Worm (Caenorhabditis elegans) whole organism, L2 larva: ENCODE data around the gene slo-2.

ENCODE experiments used
- C34F6.9 ChIP-seq: fragments of 150-350 bp; optimal IDR thresholded peaks from 2 replicates; lab custom pipeline; 2014; ENCODE audit warnings: missing biosample characterization, missing genetic modification characterization
- F13H6.1 ChIP-seq: sonication (generic microtip); optimal IDR thresholded peaks from 2 replicates; lab custom pipeline; 2016; ENCODE audit warnings: missing genetic modification characterization, missing compliant biosample characterization
- Y55F3AM.14 ChIP-seq: fragments of 200-800 bp; sonication (Bioruptor generic); optimal IDR thresholded peaks from 2 replicates; lab custom pipeline; 2018; ENCODE audit warnings: mild to moderate bottlenecking, missing genetic modification characterization, missing compliant biosample characterization
- ZK546.5 ChIP-seq: sonication (generic microtip); optimal IDR thresholded peaks from 2 replicates; lab custom pipeline; 2017; ENCODE audit warnings: missing biosample characterization, missing genetic modification characterization
- alr-1 ChIP-seq: fragments of 150-350 bp; optimal IDR thresholded peaks from 2 replicates; lab custom pipeline; 2014; ENCODE audit warnings: missing biosample characterization, missing genetic modification characterization
- aly-2 ChIP-seq: fragments of 150-350 bp; optimal IDR thresholded peaks from 2 replicates; lab custom pipeline; 2014; ENCODE audit warnings: missing biosample characterization, missing genetic modification characterization
- ama-1 ChIP-seq: fragments of 150-350 bp; optimal IDR thresholded peaks from 2 replicates; lab custom pipeline; 2018; ENCODE audit warnings: inconsistent platforms
- ceh-16 ChIP-seq: fragments of 150-350 bp; optimal IDR thresholded peaks from 2 replicates; lab custom pipeline; 2014; ENCODE audit warnings: missing biosample characterization, missing genetic modification characterization
- ceh-82 ChIP-seq: fragments of 150-350 bp; optimal IDR thresholded peaks from 2 replicates; lab custom pipeline; 2014; ENCODE audit warnings: missing biosample characterization, missing genetic modification characterization
- crh-2 ChIP-seq: sonication (generic microtip); optimal IDR thresholded peaks from 2 replicates; lab custom pipeline; 2017; ENCODE audit warnings: missing biosample characterization, missing genetic modification characterization
- dmd-4 ChIP-seq: sonication (generic microtip); optimal IDR thresholded peaks from 2 replicates; lab custom pipeline; 2017; ENCODE audit warnings: missing biosample characterization, missing genetic modification characterization
- elt-1 ChIP-seq: fragments of 150-350 bp; optimal IDR thresholded peaks from 2 replicates; lab custom pipeline; 2014; ENCODE audit warnings: missing biosample characterization, missing genetic modification characterization
- elt-3 ChIP-seq: sonication (generic microtip); optimal IDR thresholded peaks from 2 replicates; lab custom pipeline; 2017; ENCODE audit warnings: missing biosample characterization, missing genetic modification characterization
- gmeb-1 ChIP-seq: fragments of 150-350 bp; optimal IDR thresholded peaks from 2 replicates; lab custom pipeline; 2014; ENCODE audit warnings: missing biosample characterization, missing genetic modification characterization
- lin-11 ChIP-seq: fragments of 150-350 bp; sonication (generic microtip); optimal IDR thresholded peaks from 2 replicates; lab custom pipeline; 2014; ENCODE audit warnings: missing biosample characterization, missing genetic modification characterization, inconsistent platforms, mixed read lengths
- lin-13 ChIP-seq: fragments of 150-350 bp; optimal IDR thresholded peaks from 2 replicates; lab custom pipeline; 2014; ENCODE audit warnings: missing biosample characterization, missing genetic modification reagents, missing genetic modification characterization
- lin-39 ChIP-seq: fragments of 150-350 bp; optimal IDR thresholded peaks from 2 replicates; lab custom pipeline; 2014; ENCODE audit warnings: missing biosample characterization, missing genetic modification reagents, missing genetic modification characterization
- lsy-2 ChIP-seq, 2 experiments: fragments of 150-350 bp in 1 of 2; sonication (generic microtip) in 1 of 2; optimal IDR thresholded peaks; 2 replicates each; lab custom pipeline; 2014 to 2017; ENCODE audit warnings: missing biosample characterization in 2 of 2, missing genetic modification characterization in 2 of 2
- mab-5 ChIP-seq: fragments of 150-350 bp; optimal IDR thresholded peaks from 2 replicates; lab custom pipeline; 2014; ENCODE audit warnings: missing biosample characterization, missing genetic modification characterization
- mbf-1 ChIP-seq: sonication (generic microtip); optimal IDR thresholded peaks from 2 replicates; lab custom pipeline; 2017; ENCODE audit warnings: missing biosample characterization, missing genetic modification characterization
- nhr-10 ChIP-seq: sonication (generic microtip); optimal IDR thresholded peaks from 2 replicates; lab custom pipeline; 2017; ENCODE audit warnings: missing biosample characterization, missing genetic modification characterization
- nhr-11 ChIP-seq: fragments of 150-350 bp; optimal IDR thresholded peaks from 2 replicates; lab custom pipeline; 2014; ENCODE audit warnings: missing biosample characterization, missing genetic modification characterization
- nhr-129 ChIP-seq: fragments of 150-350 bp; optimal IDR thresholded peaks from 2 replicates; lab custom pipeline; 2014; ENCODE audit warnings: missing biosample characterization, missing genetic modification characterization
- nhr-21 ChIP-seq: fragments of 150-350 bp; optimal IDR thresholded peaks from 2 replicates; lab custom pipeline; 2014; ENCODE audit warnings: missing biosample characterization, missing genetic modification characterization
- nhr-25 ChIP-seq: fragments of 150-350 bp; sonication (generic microtip); optimal IDR thresholded peaks from 3 replicates; lab custom pipeline; 2014; ENCODE audit warnings: missing biosample characterization, missing genetic modification characterization
- nhr-77 ChIP-seq: fragments of 150-350 bp; optimal IDR thresholded peaks from 2 replicates; lab custom pipeline; 2014; ENCODE audit warnings: missing biosample characterization, missing genetic modification characterization
- sem-4 ChIP-seq: fragments of 150-350 bp; optimal IDR thresholded peaks from 2 replicates; lab custom pipeline; 2014; ENCODE audit warnings: missing biosample characterization, missing genetic modification reagents, missing genetic modification characterization
- skn-1 ChIP-seq: sonication (generic microtip); optimal IDR thresholded peaks from 2 replicates; lab custom pipeline; 2017; ENCODE audit warnings: missing biosample characterization, missing genetic modification characterization
- sma-3 ChIP-seq: sonication (generic microtip); optimal IDR thresholded peaks from 2 replicates; lab custom pipeline; 2016; ENCODE audit warnings: missing genetic modification reagents, missing genetic modification characterization, missing compliant biosample characterization
- sma-9 ChIP-seq, 2 experiments: fragments of 150-350 bp in 1 of 2; sonication (generic microtip) in 1 of 2; optimal IDR thresholded peaks; 2 replicates each; lab custom pipeline; 2014 to 2016; ENCODE audit warnings: missing genetic modification characterization in 2 of 2, mild to moderate bottlenecking in 1 of 2, missing biosample characterization in 1 of 2, missing compliant biosample characterization in 1 of 2, missing genetic modification reagents in 1 of 2, moderate library complexity in 1 of 2
- snpc-4 ChIP-seq: fragments of 150-350 bp; optimal IDR thresholded peaks from 2 replicates; lab custom pipeline; 2014; ENCODE audit warnings: missing biosample characterization, missing genetic modification characterization
- unc-39 ChIP-seq: fragments of 150-350 bp; optimal IDR thresholded peaks from 2 replicates; lab custom pipeline; 2014; ENCODE audit warnings: missing biosample characterization, missing genetic modification characterization
- unc-62 ChIP-seq: fragments of 150-350 bp; optimal IDR thresholded peaks from 2 replicates; lab custom pipeline; 2014; ENCODE audit warnings: missing biosample characterization, missing genetic modification reagents, missing genetic modification characterization
- zag-1 ChIP-seq: fragments of 150-350 bp; optimal IDR thresholded peaks from 2 replicates; lab custom pipeline; 2014; ENCODE audit warnings: missing biosample characterization, missing genetic modification characterization
- ztf-1 ChIP-seq: fragments of 200-800 bp; sonication (Bioruptor generic); conservative IDR thresholded peaks from 2 replicates; pipeline ENCODE4 v1.3.6; 2022; ENCODE audit warnings: missing genetic modification characterization, missing compliant biosample characterization
- ztf-11 ChIP-seq: sonication (generic microtip); optimal IDR thresholded peaks from 2 replicates; lab custom pipeline; 2017; ENCODE audit warnings: missing biosample characterization, missing genetic modification characterization
- ztf-4 ChIP-seq: fragments of 150-350 bp; optimal IDR thresholded peaks from 2 replicates; lab custom pipeline; 2014; ENCODE audit warnings: missing biosample characterization, missing genetic modification characterization

Gene slo-2

ce11 chrX:11386903-11387302 is 18.8 kb downstream of the slo-2 start:
- TF ChIP-seq lin-39 (tag; lab: Kevin White, UChicago) (no peak), sma-9 (GFP tag; optimal IDR thresholded peaks at IDR 0.05; lab: Kevin White, UChicago) (peak; percentile 6), sma-9 (tag; optimal IDR thresholded peaks at IDR 0.05; lab: Kevin White, UChicago) (no peak), ama-1 (no peak), unc-62 (GFP tag; lab: Kevin White, UChicago) (no peak)

- TF ChIP-seq sem-4 (tag; lab: Kevin White, UChicago) = no peak
- no peak for TF ChIP-seq zag-1 (tag; lab: Kevin White, UChicago)
- peak; percentile 39 for TF ChIP-seq nhr-25 (tag; lab: Kevin White, UChicago)
Observed at ce11 chrX:11385916-11386315, 19.8 kb downstream of the slo-2 start.

ce11 chrX:11384534-11385441 is 20.9 kb downstream of the slo-2 start, which contains the start of the genes F08B12.11 and prmn-1:
Gene F08B12.11, plus strand, starts transcription at chrX:11385054.
Gene prmn-1, plus strand, starts transcription at chrX:11385084.
- TF ChIP-seq elt-1 (no peak), snpc-4 (tag; lab: Kevin White, UChicago) (no peak), F13H6.1 (tag; lab: Kevin White, UChicago) (no peak), Y55F3AM.14 (GFP tag; lab: Kevin White, UChicago) (no peak), ztf-1 (GFP tag; lab: Robert Waterston, UW) (no peak), gmeb-1 (no peak), C34F6.9 (tag; lab: Kevin White, UChicago) (no peak), lin-13 (no peak), sma-9 (GFP tag; optimal IDR thresholded peaks at IDR 0.05; lab: Kevin White, UChicago) (no peak), sma-9 (tag; optimal IDR thresholded peaks at IDR 0.05; lab: Kevin White, UChicago) (no peak), lin-11 (tag; lab: Kevin White, UChicago) (no peak), lin-39 (tag; lab: Kevin White, UChicago) (no peak), lsy-2 (tag; optimal IDR thresholded peaks at IDR 0.05; lab: Kevin White, UChicago) (no peak), aly-2 (tag; lab: Kevin White, UChicago) (no peak)

- peak; percentile 2 for TF ChIP-seq sma-9 (GFP tag; optimal IDR thresholded peaks at IDR 0.05; lab: Kevin White, UChicago)
- no peak for TF ChIP-seq sma-9 (tag; optimal IDR thresholded peaks at IDR 0.05; lab: Kevin White, UChicago)
- TF ChIP-seq elt-1 = no peak
- TF ChIP-seq C34F6.9 (tag; lab: Kevin White, UChicago) = peak; percentile 39
Observed at ce11 chrX:11383359-11383758, 22.4 kb downstream of the slo-2 start.

- TF ChIP-seq F13H6.1 (tag; lab: Kevin White, UChicago) (peak; percentile 89), gmeb-1 (no peak), Y55F3AM.14 (GFP tag; lab: Kevin White, UChicago) (no peak), nhr-129 (peak; percentile 57), sma-3 (no peak), C34F6.9 (tag; lab: Kevin White, UChicago) (no peak), nhr-11 (tag; lab: Kevin White, UChicago) (no peak), snpc-4 (tag; lab: Kevin White, UChicago) (no peak), aly-2 (tag; lab: Kevin White, UChicago) (no peak), sma-9 (GFP tag; optimal IDR thresholded peaks at IDR 0.05; lab: Kevin White, UChicago) (peak; percentile 60), sma-9 (tag; optimal IDR thresholded peaks at IDR 0.05; lab: Kevin White, UChicago) (no peak), elt-1 (no peak), lsy-2 (tag; optimal IDR thresholded peaks at IDR 0.05; lab: Kevin White, UChicago) (peak in 1 of 2 experiments; percentile 3), lin-39 (tag; lab: Kevin White, UChicago) (no peak), ztf-11 (tag; lab: Kevin White, UChicago) (no peak), nhr-10 (tag; lab: Kevin White, UChicago) (no peak), sem-4 (tag; lab: Kevin White, UChicago) (peak; percentile 4), mab-5 (tag; lab: Kevin White, UChicago) (no peak), elt-3 (no peak), mbf-1 (tag; lab: Kevin White, UChicago) (no peak)
Observed at ce11 chrX:11379135-11379781, 26.5 kb downstream of the slo-2 start.

- TF ChIP-seq crh-2 (tag; lab: Kevin White, UChicago) (no peak), sma-3 (no peak), skn-1 (tag; lab: Kevin White, UChicago) (no peak), dmd-4 (tag; lab: Kevin White, UChicago) (no peak), ztf-4 (tag; lab: Kevin White, UChicago) (no peak), ceh-82 (tag; lab: Kevin White, UChicago) (no peak), ZK546.5 (tag; lab: Kevin White, UChicago) (no peak), ceh-16 (tag; lab: Kevin White, UChicago) (no peak), nhr-77 (tag; lab: Kevin White, UChicago) (no peak), nhr-21 (tag; lab: Kevin White, UChicago) (no peak), gmeb-1 (no peak), mbf-1 (tag; lab: Kevin White, UChicago) (no peak), alr-1 (no peak), unc-39 (tag; lab: Kevin White, UChicago) (no peak), Y55F3AM.14 (GFP tag; lab: Kevin White, UChicago) (no peak), lsy-2 (tag; optimal IDR thresholded peaks at IDR 0.05; lab: Kevin White, UChicago) (no peak), elt-3 (no peak), unc-62 (GFP tag; lab: Kevin White, UChicago) (no peak), zag-1 (tag; lab: Kevin White, UChicago) (no peak)
Observed at ce11 chrX:11377370-11377769, 28.4 kb downstream of the slo-2 start, which contains the start of gene tni-1. Gene tni-1, minus strand, starts transcription at chrX:11377470.
